Worm (Caenorhabditis elegans): Measurements from ENCODE around the gene C18D4.4.

DNA sequence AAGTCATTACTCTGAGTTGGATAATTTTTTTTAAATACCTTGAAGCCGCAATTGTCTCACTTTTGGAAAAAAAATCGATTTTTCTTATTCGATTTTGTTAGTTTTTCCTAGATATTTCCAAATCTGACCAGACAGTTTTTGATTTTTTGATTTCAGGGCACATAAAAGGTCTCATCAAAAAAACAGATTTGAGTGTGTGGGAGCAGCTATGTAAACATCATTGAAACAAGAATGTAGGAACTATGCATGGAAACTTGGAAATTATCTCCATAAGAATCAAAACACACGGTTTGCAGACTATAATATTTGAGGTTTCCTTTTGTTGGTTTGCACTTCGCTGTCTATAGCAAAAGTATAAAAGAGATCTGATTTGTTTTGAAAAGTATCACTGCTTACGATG is 45.3 kb downstream of the C18D4.4 start, which contains the start of gene scl-24:
- TF ChIP-seq pqm-1 (tag; optimal IDR thresholded peaks at IDR 0.05) (no peak), hlh-30 (tag; optimal IDR thresholded peaks at IDR 0.05; ENCODE audit: insufficient read depth) (no peak), unc-55 (GFP tag; optimal IDR thresholded peaks at IDR 0.05) (no peak), ceh-19 (GFP tag; optimal IDR thresholded peaks at IDR 0.05) (no peak), dve-1 (tag; optimal IDR thresholded peaks at IDR 0.05) (no peak), fkh-10 (GFP tag; optimal IDR thresholded peaks at IDR 0.05) (no peak), sox-4 (tag; optimal IDR thresholded peaks at IDR 0.05) (no peak), F13H6.1 (tag; optimal IDR thresholded peaks at IDR 0.05) (no peak), ceh-31 (tag; optimal IDR thresholded peaks at IDR 0.05) (no peak), K02D7.2 (tag; optimal IDR thresholded peaks at IDR 0.05) (no peak), nhr-11 (tag; optimal IDR thresholded peaks at IDR 0.05) (no peak), ceh-34 (tag; optimal IDR thresholded peaks at IDR 0.05) (no peak)

All from whole organism, late embryonic.